Fruit fly (Drosophila melanogaster) whole organism, wandering third instar larva: ENCODE results near the gene fbp.

Experiments used
- Abd-B ChIP-seq: fragments of >200 bp; optimal IDR thresholded peaks from 2 replicates; lab custom pipeline; 2017; ENCODE audit warnings: missing biosample characterization, missing genetic modification characterization
- CG32264 ChIP-seq: fragments of 200-800 bp; sonication (Bioruptor generic); optimal IDR thresholded peaks from 2 replicates; lab custom pipeline; 2016; ENCODE audit warnings: missing biosample characterization, missing genetic modification characterization
- CG9705 ChIP-seq: fragments of 200-800 bp; sonication (Bioruptor generic); optimal IDR thresholded peaks from 2 replicates; lab custom pipeline; 2018; ENCODE audit warnings: missing biosample characterization, mild to moderate bottlenecking, missing genetic modification characterization
- CrebA ChIP-seq: fragments of 200-800 bp; sonication (Bioruptor generic); optimal IDR thresholded peaks from 2 replicates; lab custom pipeline; 2016; ENCODE audit warnings: missing biosample characterization, mild to moderate bottlenecking, missing genetic modification characterization, borderline replicate concordance
- Dfd ChIP-seq: fragments of >200 bp; optimal IDR thresholded peaks from 2 replicates; lab custom pipeline; 2017; ENCODE audit warnings: missing biosample characterization, missing genetic modification characterization
- Dif ChIP-seq: fragments of 200-275, 200-300 bp; sonication (Bioruptor generic); optimal IDR thresholded peaks from 2 replicates; lab custom pipeline; 2018; ENCODE audit warnings: missing biosample characterization, missing genetic modification characterization; ENCODE audit not compliant: partially characterized antibody
- GATAd ChIP-seq: sonication (Bioruptor generic); optimal IDR thresholded peaks from 2 replicates; lab custom pipeline; 2016; ENCODE audit warnings: missing biosample characterization, missing genetic modification characterization
- HLH106 ChIP-seq: fragments of 200-800 bp; optimal IDR thresholded peaks from 3 replicates; lab custom pipeline; 2019; ENCODE audit warnings: missing biosample characterization, mild to moderate bottlenecking, missing genetic modification characterization, moderate library complexity
- Hnf4 ChIP-seq: fragments of 200-800 bp; sonication (Bioruptor generic); optimal IDR thresholded peaks from 2 replicates; lab custom pipeline; 2016; ENCODE audit warnings: missing biosample characterization, mild to moderate bottlenecking, missing genetic modification characterization
- Hr78 ChIP-seq: fragments of >200 bp; optimal IDR thresholded peaks from 2 replicates; lab custom pipeline; 2017; ENCODE audit warnings: missing biosample characterization, missing genetic modification characterization
- Hr83 ChIP-seq: fragments of 200-300 bp; sonication (Bioruptor generic); optimal IDR thresholded peaks from 2 replicates; lab custom pipeline; 2016; ENCODE audit warnings: missing biosample characterization, mild to moderate bottlenecking, missing genetic modification characterization, moderate library complexity; ENCODE audit not compliant: poor library complexity, severe bottlenecking
- Jra ChIP-seq: sonication (Bioruptor generic); optimal IDR thresholded peaks from 2 replicates; lab custom pipeline; 2016; ENCODE audit warnings: missing biosample characterization, missing genetic modification characterization
- Mio ChIP-seq: sonication (Bioruptor generic); optimal IDR thresholded peaks from 2 replicates; lab custom pipeline; 2016; ENCODE audit warnings: missing biosample characterization, missing genetic modification characterization
- Myc ChIP-seq: fragments of >200 bp; optimal IDR thresholded peaks from 2 replicates; lab custom pipeline; 2017
- N ChIP-seq: fragments of >200 bp; optimal IDR thresholded peaks from 2 replicates; lab custom pipeline; 2018; ENCODE audit warnings: missing biosample characterization, missing external identifiers, missing genetic modification characterization
- OdsH ChIP-seq: fragments of 200-800 bp; sonication (Bioruptor generic); optimal IDR thresholded peaks from 2 replicates; lab custom pipeline; 2016; ENCODE audit warnings: missing biosample characterization, mild to moderate bottlenecking, missing genetic modification characterization
- Rel ChIP-seq, 2 experiments: fragments of 200-800 bp; sonication (Bioruptor generic) in 1 of 2; optimal IDR thresholded peaks; 2 replicates in 1 of 2; 3 replicates in 1 of 2; lab custom pipeline; 2016 to 2019; ENCODE audit warnings: mild to moderate bottlenecking in 2 of 2, missing biosample characterization in 2 of 2, missing genetic modification characterization in 2 of 2, moderate library complexity in 1 of 2
- Sp1 ChIP-seq: fragments of 200-800 bp; sonication (Bioruptor generic); optimal IDR thresholded peaks from 3 replicates; lab custom pipeline; 2019; ENCODE audit warnings: missing biosample characterization, mild to moderate bottlenecking, missing genetic modification characterization, moderate library complexity
- Vsx2 ChIP-seq: fragments of 200-300, 225-300 bp; sonication (Bioruptor generic); optimal IDR thresholded peaks from 2 replicates; lab custom pipeline; 2018; ENCODE audit warnings: missing biosample characterization, missing genetic modification characterization; ENCODE audit not compliant: partially characterized antibody
- br ChIP-seq: fragments of 200-800 bp; sonication (Bioruptor generic); optimal IDR thresholded peaks from 2 replicates; lab custom pipeline; 2016; ENCODE audit warnings: missing biosample characterization, missing genetic modification characterization
- brk ChIP-seq: fragments of 200-800 bp; sonication (Bioruptor generic); optimal IDR thresholded peaks from 2 replicates; lab custom pipeline; 2016; ENCODE audit warnings: missing biosample characterization, mild to moderate bottlenecking, missing genetic modification characterization
- dl ChIP-seq, 2 experiments: fragments of 175-275, 200-275 bp in 1 of 2; fragments of 200-275 bp in 1 of 2; sonication (Bioruptor generic); optimal IDR thresholded peaks; lab custom pipeline; 2018; ENCODE audit warnings: mild to moderate bottlenecking in 2 of 2, missing biosample characterization in 2 of 2, missing genetic modification characterization in 2 of 2, moderate library complexity in 2 of 2; ENCODE audit not compliant: partially characterized antibody in 2 of 2, insufficient read depth in 1 of 2
- dmrt93B ChIP-seq: fragments of 200-800 bp; sonication (Bioruptor generic); optimal IDR thresholded peaks from 2 replicates; lab custom pipeline; 2018; ENCODE audit warnings: missing biosample characterization, mild to moderate bottlenecking, missing genetic modification characterization
- dsf ChIP-seq: sonication (Bioruptor generic); optimal IDR thresholded peaks from 2 replicates; lab custom pipeline; 2016; ENCODE audit warnings: missing biosample characterization, missing genetic modification characterization, borderline replicate concordance
- ey ChIP-seq: fragments of 200-800 bp; sonication (Bioruptor generic); optimal IDR thresholded peaks from 2 replicates; lab custom pipeline; 2016; ENCODE audit warnings: missing biosample characterization, missing genetic modification characterization
- foxo ChIP-seq, 2 experiments: fragments of 200-800 bp; sonication (Bioruptor generic); optimal IDR thresholded peaks; 2 replicates in 1 of 2; 3 replicates in 1 of 2; lab custom pipeline; 2016 to 2017; ENCODE audit warnings: missing biosample characterization in 2 of 2, missing genetic modification characterization in 2 of 2
- fru ChIP-seq: fragments of 200-800 bp; sonication (Bioruptor generic); optimal IDR thresholded peaks from 3 replicates; lab custom pipeline; 2016; ENCODE audit warnings: missing biosample characterization, mild to moderate bottlenecking, missing genetic modification characterization
- h ChIP-seq: fragments of 200-800 bp; sonication (Bioruptor generic); optimal IDR thresholded peaks from 3 replicates; lab custom pipeline; 2016; ENCODE audit warnings: missing biosample characterization, mild to moderate bottlenecking, missing genetic modification characterization
- jim ChIP-seq: fragments of 175-275, 200-325 bp; sonication (Bioruptor generic); optimal IDR thresholded peaks from 2 replicates; lab custom pipeline; 2016; ENCODE audit warnings: missing biosample characterization, mild to moderate bottlenecking, missing genetic modification characterization
- lola ChIP-seq: fragments of >200 bp; optimal IDR thresholded peaks from 2 replicates; lab custom pipeline; 2017; ENCODE audit warnings: missing biosample characterization, missing genetic modification characterization
- pan ChIP-seq: fragments of >200 bp; optimal IDR thresholded peaks from 2 replicates; lab custom pipeline; 2017
- psq ChIP-seq: fragments of 200-800 bp; sonication (Bioruptor generic); optimal IDR thresholded peaks from 3 replicates; lab custom pipeline; 2017; ENCODE audit warnings: missing biosample characterization, mild to moderate bottlenecking, missing genetic modification characterization, moderate library complexity
- rgr ChIP-seq: fragments of 200-800 bp; sonication (Bioruptor generic); optimal IDR thresholded peaks from 3 replicates; lab custom pipeline; 2016; ENCODE audit warnings: missing biosample characterization, mild to moderate bottlenecking, missing genetic modification characterization
- sage ChIP-seq: fragments of 200-800 bp; sonication (Bioruptor generic); optimal IDR thresholded peaks from 2 replicates; lab custom pipeline; 2016; ENCODE audit warnings: missing biosample characterization, mild to moderate bottlenecking, missing genetic modification characterization
- sv ChIP-seq: fragments of 200-800 bp; sonication (Bioruptor generic); optimal IDR thresholded peaks from 3 replicates; lab custom pipeline; 2016; ENCODE audit warnings: missing biosample characterization, missing genetic modification characterization
- tai ChIP-seq: sonication (Bioruptor generic); optimal IDR thresholded peaks from 2 replicates; lab custom pipeline; 2016; ENCODE audit warnings: missing biosample characterization, missing genetic modification characterization
- usp ChIP-seq: fragments of >200 bp; optimal IDR thresholded peaks from 2 replicates; lab custom pipeline; 2017; ENCODE audit warnings: missing biosample characterization, missing genetic modification characterization
- woc ChIP-seq: sonication (Bioruptor generic); optimal IDR thresholded peaks from 2 replicates; lab custom pipeline; 2016; ENCODE audit warnings: missing biosample characterization, mild to moderate bottlenecking, missing genetic modification characterization

Gene fbp

DNA sequence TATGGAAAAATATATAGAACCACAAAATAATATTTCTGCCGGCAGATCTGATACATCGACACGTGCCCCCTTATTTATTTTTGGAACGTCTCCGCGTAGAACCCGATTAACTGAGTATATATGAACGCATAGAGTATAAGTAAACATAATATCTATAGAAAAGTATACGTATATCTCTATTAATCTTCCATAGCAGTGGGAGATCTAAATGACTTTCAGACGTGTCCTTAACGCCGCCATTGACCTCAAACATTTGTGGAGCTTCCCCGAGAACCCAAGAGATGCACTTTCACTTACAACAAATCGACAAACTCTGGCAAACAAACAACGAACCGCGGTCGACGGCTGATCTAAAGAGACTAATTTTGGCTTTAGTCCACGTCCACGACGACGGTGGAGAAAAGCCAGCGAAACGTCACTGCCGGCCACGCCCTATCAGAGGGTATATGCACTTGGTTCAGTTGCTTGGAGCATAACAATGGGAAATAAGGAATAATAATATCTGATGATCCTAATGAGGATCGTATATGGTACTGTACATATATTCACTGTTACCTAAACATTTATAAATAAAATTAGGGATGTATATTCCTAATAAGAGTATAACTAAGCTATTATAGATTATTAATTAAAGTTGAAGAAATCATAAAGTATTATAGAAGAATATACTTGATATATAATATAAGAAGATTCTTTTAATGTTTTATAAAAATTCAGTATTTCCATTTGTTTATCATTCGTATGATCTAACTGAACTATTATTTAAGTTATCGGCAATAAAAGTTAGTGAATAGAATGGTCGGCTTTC is at the start of gene fbp:
TSS of gene fbp (minus strand) at position 364 of the 808 bp plus-strand sequence.
- TF ChIP-seq h (GFP tag; lab: Kevin White, UChicago) (peak; percentile 45), woc (GFP tag; lab: Kevin White, UChicago) (peak; percentile 53), sv (GFP tag; lab: Kevin White, UChicago) (peak; percentile 39), lola (no peak), Hnf4 (GFP tag; lab: Kevin White, UChicago) (peak; percentile 31), Sp1 (GFP tag; lab: Kevin White, UChicago) (peak; percentile 82), Rel (GFP tag; optimal IDR thresholded peaks at IDR 0.05; lab: Kevin White, UChicago) (no peak), Rel (tag; optimal IDR thresholded peaks at IDR 0.05; lab: Kevin White, UChicago) (peak; percentile 46), usp (GFP tag; lab: Kevin White, UChicago) (no peak), tai (no peak), dl (GFP tag; optimal IDR thresholded peaks at IDR 0.05; lab: Kevin White, UChicago; ENCODE audit: insufficient read depth in 1 of 2, partially characterized antibody in 2 of 2) (peak in 1 of 2 experiments; percentile 3), fru (GFP tag; lab: Kevin White, UChicago) (peak; percentile 27), sage (GFP tag; lab: Kevin White, UChicago) (no peak), HLH106 (tag; lab: Kevin White, UChicago) (peak; percentile 72), CrebA (no peak), Vsx2 (GFP tag; lab: Kevin White, UChicago) (no peak), Abd-B (no peak), rgr (GFP tag; lab: Kevin White, UChicago) (peak; percentile 71), Dif (no peak), Hr78 (GFP tag; lab: Kevin White, UChicago) (no peak), CG32264 (no peak), br (GFP tag; lab: Kevin White, UChicago) (no peak), ey (peak; percentile 16), Jra (GFP tag; lab: Kevin White, UChicago) (no peak), jim (GFP tag; lab: Kevin White, UChicago) (peak; percentile 54), N (no peak), pan (lab: Kevin White, UChicago) (no peak), dmrt93B (peak; percentile 74), psq (GFP tag; lab: Kevin White, UChicago) (peak; percentile 79), Myc (no peak), brk (no peak), Mio (GFP tag; lab: Kevin White, UChicago) (no peak), GATAd (no peak), Hr83 (GFP tag; lab: Kevin White, UChicago) (peak; percentile 49), dsf (GFP tag; lab: Kevin White, UChicago) (no peak), Dfd (no peak), foxo (GFP tag; optimal IDR thresholded peaks at IDR 0.05; lab: Kevin White, UChicago) (peak in 1 of 2 experiments; percentile 78), CG9705 (no peak), OdsH (GFP tag; lab: Kevin White, UChicago) (peak; percentile 71)
- TF ChIP-seq, all 38 proteins: peak for 17

DNA sequence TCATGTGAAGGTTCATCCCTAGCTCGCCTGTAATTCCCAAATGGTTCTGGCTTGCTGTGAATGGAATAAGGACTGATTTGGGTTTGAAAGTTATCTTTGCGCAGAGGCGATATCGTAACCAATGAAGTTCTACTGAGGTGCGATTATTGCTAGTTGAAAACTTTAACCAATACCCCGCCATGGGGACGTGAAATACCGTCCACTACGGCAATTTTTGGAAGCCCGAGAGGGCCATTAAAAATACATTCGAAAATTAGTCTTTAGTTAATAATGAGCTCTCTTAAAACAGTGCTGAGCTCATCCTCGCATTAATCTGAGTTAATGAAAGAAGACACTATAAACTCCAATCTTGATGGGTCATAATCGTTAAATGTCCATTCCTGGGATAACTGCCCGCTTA is 46.7 kb upstream of the fbp start:
- TF ChIP-seq Dfd = no peak
- no peak for TF ChIP-seq foxo (GFP tag; optimal IDR thresholded peaks at IDR 0.05; lab: Kevin White, UChicago)
- no peak for TF ChIP-seq fru (GFP tag; lab: Kevin White, UChicago)
- TF ChIP-seq Hr83 (GFP tag; lab: Kevin White, UChicago) = no peak
- no peak for TF ChIP-seq woc (GFP tag; lab: Kevin White, UChicago)
- TF ChIP-seq br (GFP tag; lab: Kevin White, UChicago) = no peak
- no peak for TF ChIP-seq sage (GFP tag; lab: Kevin White, UChicago)
- no peak for TF ChIP-seq Jra (GFP tag; lab: Kevin White, UChicago)
- no peak for TF ChIP-seq Dif
- TF ChIP-seq sv (GFP tag; lab: Kevin White, UChicago) = no peak
- no peak for TF ChIP-seq Rel (GFP tag; optimal IDR thresholded peaks at IDR 0.05; lab: Kevin White, UChicago)
- no peak for TF ChIP-seq Rel (tag; optimal IDR thresholded peaks at IDR 0.05; lab: Kevin White, UChicago)
- TF ChIP-seq psq (GFP tag; lab: Kevin White, UChicago) = no peak
- TF ChIP-seq pan (lab: Kevin White, UChicago) = no peak
- TF ChIP-seq h (GFP tag; lab: Kevin White, UChicago) = no peak
- TF ChIP-seq, all 38 proteins: peak for 0
